Worm (Caenorhabditis elegans) whole organism, L1 larva: Measurements from ENCODE around the gene Y44A6D.3.

ENCODE experiments used
- C16A3.4 ChIP-seq: fragments of 150-350 bp; optimal IDR thresholded peaks from 2 replicates; lab custom pipeline; 2014; ENCODE audit warnings: missing biosample characterization, missing genetic modification characterization
- C34B4.2 ChIP-seq: sonication (generic microtip); optimal IDR thresholded peaks from 2 replicates; lab custom pipeline; 2017; ENCODE audit warnings: mild to moderate bottlenecking, missing genetic modification characterization, missing compliant biosample characterization
- F16B12.6 ChIP-seq: fragments of 150-350 bp; optimal IDR thresholded peaks from 2 replicates; lab custom pipeline; 2014; ENCODE audit warnings: missing biosample characterization, missing genetic modification characterization
- aha-1 ChIP-seq: fragments of 150-350 bp; optimal IDR thresholded peaks from 2 replicates; lab custom pipeline; 2014; ENCODE audit warnings: missing biosample characterization, missing genetic modification characterization
- alr-1 ChIP-seq: fragments of 200-800 bp; sonication (Bioruptor generic); optimal IDR thresholded peaks from 2 replicates; lab custom pipeline; 2018; ENCODE audit warnings: borderline replicate concordance, mild to moderate bottlenecking, missing genetic modification characterization, missing compliant biosample characterization
- ama-1 ChIP-seq: fragments of 150-350 bp; optimal IDR thresholded peaks from 2 replicates; lab custom pipeline; 2014
- blmp-1 ChIP-seq: fragments of 150-350 bp; optimal IDR thresholded peaks from 2 replicates; lab custom pipeline; 2014; ENCODE audit warnings: missing biosample characterization, missing genetic modification characterization
- ceh-88 ChIP-seq: fragments of 200-800 bp; sonication (Bioruptor generic); IDR thresholded peaks from 2 replicates; pipeline ENCODE4 v1.3.6; 2022; ENCODE audit warnings: missing genetic modification characterization, missing compliant biosample characterization
- ceh-90 ChIP-seq: sonication (generic microtip); optimal IDR thresholded peaks from 2 replicates; lab custom pipeline; 2016; ENCODE audit warnings: missing genetic modification characterization, missing compliant biosample characterization
- dpl-1 ChIP-seq, 3 experiments: fragments of 150-350 bp in 2 of 3; sonication (generic microtip) in 1 of 3; optimal IDR thresholded peaks; 2 replicates each; lab custom pipeline; 2014 to 2017; ENCODE audit warnings: missing biosample characterization in 3 of 3, missing genetic modification characterization in 3 of 3, missing genetic modification reagents in 3 of 3
- efl-1 ChIP-seq, 4 experiments: fragments of 150-350 bp; optimal IDR thresholded peaks in 3 of 4; peaks in 1 of 4; 1 replicate in 1 of 4; 2 replicates in 3 of 4; lab custom pipeline; 2014; ENCODE audit warnings: missing biosample characterization in 2 of 4, missing genetic modification characterization in 2 of 4, missing genetic modification reagents in 2 of 4
- egl-13 ChIP-seq: sonication (generic microtip); optimal IDR thresholded peaks from 2 replicates; lab custom pipeline; 2016; ENCODE audit warnings: missing genotype, missing genetic modification reagents, missing genetic modification characterization, missing compliant biosample characterization
- elt-2 ChIP-seq: sonication (generic microtip); optimal IDR thresholded peaks from 2 replicates; lab custom pipeline; 2016; ENCODE audit warnings: missing genetic modification characterization, mild to moderate bottlenecking, inconsistent platforms, missing compliant biosample characterization, missing genetic modification reagents
- elt-3 ChIP-seq, 6 experiments: fragments of 150-350 bp in 1 of 6; sonication (generic microtip); optimal IDR thresholded peaks; 2 replicates each; lab custom pipeline; 2017 to 2018; ENCODE audit warnings: missing biosample characterization in 6 of 6, missing genetic modification characterization in 6 of 6, inconsistent platforms in 1 of 6
- ets-5 ChIP-seq: fragments of 200-800 bp; sonication (Bioruptor generic); IDR thresholded peaks from 2 replicates; pipeline ENCODE4 v1.3.6; 2022; ENCODE audit warnings: missing genetic modification characterization, missing compliant biosample characterization
- fkh-10 ChIP-seq: sonication (generic microtip); optimal IDR thresholded peaks from 2 replicates; lab custom pipeline; 2017; ENCODE audit warnings: missing biosample characterization, missing genetic modification reagents, missing genetic modification characterization
- fkh-4 ChIP-seq: sonication (generic microtip); optimal IDR thresholded peaks from 2 replicates; lab custom pipeline; 2016; ENCODE audit warnings: missing compliant biosample characterization, missing genetic modification characterization, borderline replicate concordance
- fkh-8 ChIP-seq: sonication (generic microtip); optimal IDR thresholded peaks from 2 replicates; lab custom pipeline; 2016; ENCODE audit warnings: mild to moderate bottlenecking, missing genetic modification characterization, missing compliant biosample characterization
- fos-1 ChIP-seq: fragments of 150-350 bp; optimal IDR thresholded peaks from 2 replicates; lab custom pipeline; 2014; ENCODE audit warnings: missing biosample characterization, missing genetic modification characterization
- hlh-17 ChIP-seq: fragments of 200-800 bp; sonication (Bioruptor generic); optimal IDR thresholded peaks from 2 replicates; lab custom pipeline; 2018; ENCODE audit warnings: missing genetic modification characterization, mild to moderate bottlenecking, missing compliant biosample characterization, moderate library complexity, borderline replicate concordance
- hpl-2 ChIP-seq: fragments of 150-350 bp; optimal IDR thresholded peaks from 2 replicates; lab custom pipeline; 2014; ENCODE audit warnings: missing biosample characterization, missing genetic modification reagents, missing genetic modification characterization
- irx-1 ChIP-seq: sonication (generic microtip); optimal IDR thresholded peaks from 2 replicates; lab custom pipeline; 2016; ENCODE audit warnings: missing genetic modification characterization, missing compliant biosample characterization
- isw-1 ChIP-seq: fragments of 200-800 bp; sonication (Bioruptor generic); IDR thresholded peaks from 2 replicates; pipeline ENCODE4 v1.3.6; 2022; ENCODE audit warnings: missing genetic modification characterization, missing compliant biosample characterization
- jun-1 ChIP-seq: fragments of 150-350 bp; optimal IDR thresholded peaks from 2 replicates; lab custom pipeline; 2014; ENCODE audit warnings: missing biosample characterization, missing genetic modification reagents, missing genetic modification characterization
- lin-13 ChIP-seq: fragments of 150-350 bp; optimal IDR thresholded peaks from 2 replicates; lab custom pipeline; 2014; ENCODE audit warnings: missing biosample characterization, missing genetic modification reagents, missing genetic modification characterization
- lin-14 ChIP-seq: fragments of 200-800 bp; sonication (Bioruptor generic); optimal IDR thresholded peaks from 2 replicates; lab custom pipeline; 2018; ENCODE audit warnings: mild to moderate bottlenecking, missing genetic modification characterization, moderate library complexity, missing compliant biosample characterization
- lin-39 ChIP-seq: fragments of 150-350 bp; optimal IDR thresholded peaks from 2 replicates; lab custom pipeline; 2014; ENCODE audit warnings: missing biosample characterization, missing genetic modification reagents, missing genetic modification characterization
- lir-3 ChIP-seq: sonication (generic microtip); optimal IDR thresholded peaks from 2 replicates; lab custom pipeline; 2016; ENCODE audit warnings: mild to moderate bottlenecking, missing genetic modification characterization, moderate library complexity, missing compliant biosample characterization; ENCODE audit not compliant: poor library complexity
- mab-9 ChIP-seq: fragments of 200-800 bp; sonication (Bioruptor generic); IDR thresholded peaks from 2 replicates; pipeline ENCODE4 v1.3.6; 2022; ENCODE audit warnings: missing genetic modification reagents, missing genetic modification characterization, missing compliant biosample characterization
- mdl-1 ChIP-seq, 2 experiments: fragments of 150-350 bp; optimal IDR thresholded peaks; 2 replicates each; lab custom pipeline; 2014 to 2017; ENCODE audit warnings: missing biosample characterization in 2 of 2, missing genetic modification characterization in 2 of 2, inconsistent platforms in 1 of 2
- mef-2 ChIP-seq: fragments of 150-350 bp; optimal IDR thresholded peaks from 2 replicates; lab custom pipeline; 2014; ENCODE audit warnings: missing biosample characterization, missing genetic modification characterization
- mep-1 ChIP-seq: fragments of 150-350 bp; optimal IDR thresholded peaks from 2 replicates; lab custom pipeline; 2014; ENCODE audit warnings: missing biosample characterization, missing genetic modification characterization
- nhr-12 ChIP-seq: sonication (generic microtip); optimal IDR thresholded peaks from 2 replicates; lab custom pipeline; 2017; ENCODE audit warnings: missing biosample characterization, missing genetic modification characterization
- nhr-19 ChIP-seq: fragments of 200-800 bp; sonication (Bioruptor generic); conservative IDR thresholded peaks from 2 replicates; pipeline ENCODE4 v1.3.6; 2022; ENCODE audit warnings: missing genetic modification characterization, missing compliant biosample characterization
- nhr-20 ChIP-seq: sonication (generic microtip); optimal IDR thresholded peaks from 2 replicates; lab custom pipeline; 2016; ENCODE audit warnings: mild to moderate bottlenecking, missing genetic modification characterization, missing compliant biosample characterization
- nhr-237 ChIP-seq: fragments of 150-350 bp; optimal IDR thresholded peaks from 2 replicates; lab custom pipeline; 2014; ENCODE audit warnings: missing biosample characterization, missing genetic modification characterization
- nhr-28 ChIP-seq: fragments of 150-350 bp; optimal IDR thresholded peaks from 2 replicates; lab custom pipeline; 2014; ENCODE audit warnings: missing biosample characterization, missing genetic modification characterization
- nhr-47 ChIP-seq: sonication (generic microtip); optimal IDR thresholded peaks from 2 replicates; lab custom pipeline; 2016; ENCODE audit warnings: mild to moderate bottlenecking, missing genetic modification characterization, moderate library complexity, missing compliant biosample characterization
- nhr-71 ChIP-seq: sonication (generic microtip); optimal IDR thresholded peaks from 2 replicates; lab custom pipeline; 2016; ENCODE audit warnings: mild to moderate bottlenecking, missing genetic modification characterization, moderate library complexity, missing compliant biosample characterization
- nhr-77 ChIP-seq: fragments of 150-350 bp; optimal IDR thresholded peaks from 2 replicates; lab custom pipeline; 2014; ENCODE audit warnings: missing biosample characterization, missing genetic modification characterization
- nhr-84 ChIP-seq: sonication (generic microtip); optimal IDR thresholded peaks from 2 replicates; lab custom pipeline; 2017; ENCODE audit warnings: missing biosample characterization, missing genetic modification characterization
- nhr-90 ChIP-seq: sonication (generic microtip); optimal IDR thresholded peaks from 2 replicates; lab custom pipeline; 2016; ENCODE audit warnings: mild to moderate bottlenecking, missing genetic modification characterization, missing compliant biosample characterization; ENCODE audit not compliant: poor library complexity
- pag-3 ChIP-seq: sonication (generic microtip); optimal IDR thresholded peaks from 2 replicates; lab custom pipeline; 2017; ENCODE audit warnings: missing genetic modification characterization, mild to moderate bottlenecking, missing compliant biosample characterization, antibody characterized with exemption, borderline replicate concordance; ENCODE audit not compliant: insufficient read depth
- pax-3 ChIP-seq: fragments of 200-800 bp; sonication (Bioruptor generic); optimal IDR thresholded peaks from 2 replicates; lab custom pipeline; 2018; ENCODE audit warnings: mild to moderate bottlenecking, missing genetic modification characterization, moderate library complexity, missing compliant biosample characterization
- pqm-1 ChIP-seq: sonication (generic microtip); optimal IDR thresholded peaks from 3 replicates; lab custom pipeline; 2017; ENCODE audit warnings: missing biosample characterization, missing genetic modification characterization
- sox-4 ChIP-seq: sonication (generic microtip); optimal IDR thresholded peaks from 2 replicates; lab custom pipeline; 2016; ENCODE audit warnings: missing genetic modification characterization, missing compliant biosample characterization
- sptf-1 ChIP-seq: fragments of 150-350 bp; optimal IDR thresholded peaks from 2 replicates; lab custom pipeline; 2014; ENCODE audit warnings: missing biosample characterization, missing genetic modification characterization
- tbx-2 ChIP-seq: sonication (generic microtip); optimal IDR thresholded peaks from 2 replicates; lab custom pipeline; 2016; ENCODE audit warnings: missing genetic modification characterization, missing compliant biosample characterization
- unc-130 ChIP-seq: fragments of 150-350 bp; optimal IDR thresholded peaks from 2 replicates; lab custom pipeline; 2017; ENCODE audit warnings: missing biosample characterization, missing genetic modification characterization, inconsistent platforms
- unc-30 ChIP-seq: sonication (generic microtip); optimal IDR thresholded peaks from 2 replicates; lab custom pipeline; 2017; ENCODE audit warnings: missing biosample characterization, missing genetic modification characterization
- zag-1 ChIP-seq: fragments of 150-350 bp; optimal IDR thresholded peaks from 2 replicates; lab custom pipeline; 2014; ENCODE audit warnings: missing biosample characterization, missing genetic modification characterization
- zip-4 ChIP-seq: fragments of 200-800 bp; sonication (Bioruptor generic); optimal IDR thresholded peaks from 2 replicates; lab custom pipeline; 2018; ENCODE audit warnings: mild to moderate bottlenecking, missing genetic modification characterization, moderate library complexity, missing compliant biosample characterization
- ztf-4 ChIP-seq: fragments of 150-350 bp; optimal IDR thresholded peaks from 2 replicates; lab custom pipeline; 2014; ENCODE audit warnings: missing biosample characterization, missing genetic modification characterization

Gene Y44A6D.3

ce11 chrV:20782188-20782587 lies 10.0 kb downstream of the Y44A6D.3 start:
- TF ChIP-seq nhr-19 (GFP tag; lab: Robert Waterston, UW) (peak; percentile 83), fkh-8 (tag; lab: Kevin White, UChicago) (peak; percentile 93), jun-1 (tag; lab: Kevin White, UChicago) (no peak), C34B4.2 (tag; lab: Kevin White, UChicago) (no peak), zag-1 (tag; lab: Kevin White, UChicago) (peak; percentile 88), efl-1 (optimal IDR thresholded peaks at IDR 0.05; lab: Kevin White, UChicago) (peak in 1 of 2 experiments; percentile 28), efl-1 (GFP tag; optimal IDR thresholded peaks at IDR 0.05 in 1 of 2; lab: Kevin White, UChicago) (peak in 1 of 2 experiments; percentile 9), aha-1 (no peak), fkh-10 (GFP tag; lab: Kevin White, UChicago) (peak; percentile 97), mdl-1 (tag; optimal IDR thresholded peaks at IDR 0.05; lab: Kevin White, UChicago) (peak in 1 of 2 experiments; percentile 47), lir-3 (tag; lab: Kevin White, UChicago) (no peak), lin-13 (GFP tag; lab: Kevin White, UChicago) (no peak), dpl-1 (GFP tag; optimal IDR thresholded peaks at IDR 0.05; lab: Kevin White, UChicago) (peak in 1 of 3 experiments; percentile 38), nhr-71 (tag; lab: Kevin White, UChicago) (peak; percentile 91), ama-1 (lab: Kevin White, UChicago) (peak; percentile 30), tbx-2 (peak; percentile 74), lin-39 (tag; lab: Kevin White, UChicago) (no peak), ceh-88 (GFP tag; lab: Robert Waterston, UW) (no peak), egl-13 (tag; lab: Kevin White, UChicago) (peak; percentile 56), nhr-47 (peak; percentile 80), nhr-84 (tag; lab: Kevin White, UChicago) (no peak), sptf-1 (tag; lab: Kevin White, UChicago) (no peak), nhr-90 (no peak), hpl-2 (GFP tag; lab: Kevin White, UChicago) (no peak), pax-3 (tag; lab: Kevin White, UChicago) (no peak), fkh-4 (no peak), ceh-90 (tag; lab: Kevin White, UChicago) (no peak), alr-1 (no peak), elt-3 (tag; optimal IDR thresholded peaks at IDR 0.05; lab: Kevin White, UChicago) (no peak), elt-2 (tag; lab: Kevin White, UChicago) (no peak), C16A3.4 (tag; lab: Kevin White, UChicago) (no peak), pag-3 (tag; lab: Kevin White, UChicago) (no peak), blmp-1 (tag; lab: Kevin White, UChicago) (no peak), nhr-20 (peak; percentile 84), nhr-28 (tag; lab: Kevin White, UChicago) (no peak), unc-130 (tag; lab: Kevin White, UChicago) (no peak), F16B12.6 (tag; lab: Kevin White, UChicago) (no peak), nhr-77 (tag; lab: Kevin White, UChicago) (no peak), fos-1 (tag; lab: Kevin White, UChicago) (no peak), sox-4 (peak; percentile 0), nhr-12 (no peak), ztf-4 (tag; lab: Kevin White, UChicago) (peak; percentile 26), isw-1 (GFP tag; lab: Robert Waterston, UW) (peak; percentile 30), hlh-17 (GFP tag; lab: Kevin White, UChicago) (no peak), ets-5 (GFP tag; lab: Robert Waterston, UW) (no peak), nhr-237 (no peak), unc-30 (no peak), zip-4 (GFP tag; lab: Kevin White, UChicago) (no peak), irx-1 (tag; lab: Kevin White, UChicago) (peak; percentile 18), lin-14 (GFP tag; lab: Kevin White, UChicago) (peak; percentile 93), mef-2 (tag; lab: Kevin White, UChicago) (peak; percentile 52), pqm-1 (tag; lab: Kevin White, UChicago) (no peak), mep-1 (peak; percentile 56), mab-9 (GFP tag; lab: Robert Waterston, UW) (no peak; the same call in 1 of the 2 replicates)
